Fruit fly (Drosophila melanogaster): ENCODE measurements around the gene GatA.

GatA gene

dm6 chr3R:19070222-19070949, 41.7 kb upstream of the GatA start (continued):
- TF ChIP-seq Dip2 (GFP tag; IDR thresholded peaks at IDR 0.05) (no peak), D19B (GFP tag; optimal IDR thresholded peaks at IDR 0.05) (no peak), CG9797 (GFP tag; optimal IDR thresholded peaks at IDR 0.05) (no peak), CG9727 (GFP tag; optimal IDR thresholded peaks at IDR 0.05) (no peak), prd (optimal IDR thresholded peaks at IDR 0.05) (no peak), prd (GFP tag; IDR thresholded peaks at IDR 0.05) (no peak), sens (GFP tag) (peak; percentile 75), Dll (GFP tag; IDR thresholded peaks at IDR 0.05; ENCODE audit: partially characterized antibody) (no peak), Hsf (GFP tag; optimal IDR thresholded peaks at IDR 0.05) (no peak), rib (GFP tag; IDR thresholded peaks at IDR 0.05) (no peak), cato (GFP tag; optimal IDR thresholded peaks at IDR 0.05; ENCODE audit: borderline replicate concordance) (no peak), CG10543 (GFP tag; optimal IDR thresholded peaks at IDR 0.05) (no peak), gem (tag; optimal IDR thresholded peaks at IDR 0.05) (peak; percentile 39), Chrac-16 (GFP tag; optimal IDR thresholded peaks at IDR 0.05) (no peak), tio (GFP tag; optimal IDR thresholded peaks at IDR 0.05) (peak; percentile 17), slbo (GFP tag; IDR thresholded peaks at IDR 0.05) (no peak), amos (GFP tag; IDR thresholded peaks at IDR 0.05; ENCODE audit: partially characterized antibody) (no peak), NK7.1 (GFP tag; optimal IDR thresholded peaks at IDR 0.05) (no peak), MTF-1 (GFP tag; optimal IDR thresholded peaks at IDR 0.05; ENCODE audit: borderline replicate concordance) (no peak), CG6813 (GFP tag; optimal IDR thresholded peaks at IDR 0.05) (no peak), CG13287 (GFP tag; IDR thresholded peaks at IDR 0.05; ENCODE audit: partially characterized antibody) (no peak), pan (optimal IDR thresholded peaks at IDR 0.05) (no peak), pan (GFP tag; optimal IDR thresholded peaks at IDR 0.05 in 1 of 2, IDR thresholded peaks at IDR 0.05 in 1 of 2) (no peak), zfh1 (GFP tag; IDR thresholded peaks at IDR 0.05) (no peak), jigr1 (GFP tag; IDR thresholded peaks at IDR 0.05) (no peak), Spps (tag; optimal IDR thresholded peaks at IDR 0.05) (no peak), CG7556 (GFP tag; optimal IDR thresholded peaks at IDR 0.05) (peak; percentile 17), dati (GFP tag; IDR thresholded peaks at IDR 0.05) (no peak), corto (GFP tag; optimal IDR thresholded peaks at IDR 0.05) (no peak), Camta (GFP tag; optimal IDR thresholded peaks at IDR 0.05) (no peak), ato (GFP tag; IDR thresholded peaks at IDR 0.05; ENCODE audit: partially characterized antibody) (no peak), Mad (GFP tag; optimal IDR thresholded peaks at IDR 0.05) (no peak), H15 (GFP tag; IDR thresholded peaks at IDR 0.05) (no peak), pros (GFP tag; optimal IDR thresholded peaks at IDR 0.05) (no peak), CG4854 (GFP tag; optimal IDR thresholded peaks at IDR 0.05) (no peak), CG15696 (tag; optimal IDR thresholded peaks at IDR 0.05) (no peak), tx (GFP tag; optimal IDR thresholded peaks at IDR 0.05) (no peak), CG15011 (GFP tag; optimal IDR thresholded peaks at IDR 0.05) (no peak), CG8388 (GFP tag; optimal IDR thresholded peaks at IDR 0.05) (no peak)

- peak in 1 of 2 experiments; percentile 34 for TF ChIP-seq bsh (GFP tag; optimal IDR thresholded peaks at IDR 0.05)
- peak; percentile 34 for TF ChIP-seq D19A (tag; optimal IDR thresholded peaks at IDR 0.05)
- peak; percentile 26; the same call in 1 of the 2 replicates for TF ChIP-seq Drgx (GFP tag; IDR thresholded peaks at IDR 0.05)
- no peak for TF ChIP-seq ind (GFP tag; optimal IDR thresholded peaks at IDR 0.05)
These were observed 41.1 kb upstream of the GatA start for dm6 chr3R:19069740-19070139.
